Fruit fly (Drosophila melanogaster): ENCODE data around the gene kumpel.

Gene kumpel

dm6 chr3R:25895522-25895921, 11.3 kb upstream of the kumpel start, which contains the start of gene Sodq:
Gene Sodq (plus strand): TSS chr3R:25895822.
- TF ChIP-seq CG17801 (GFP tag; optimal IDR thresholded peaks at IDR 0.05; ENCODE audit: partially characterized antibody), result no peak

- no peak for TF ChIP-seq CG17801 (GFP tag; optimal IDR thresholded peaks at IDR 0.05; ENCODE audit: partially characterized antibody)
Observed at dm6 chr3R:25897176-25897575, 9.6 kb upstream of the kumpel start, which contains the start of gene Mco3. Gene Mco3 (plus strand): TSS chr3R:25897476.

dm6 chr3R:25899690-25900089, 7.1 kb upstream of the kumpel start, which contains the start of gene CG31091:
Gene CG31091 (plus strand): TSS chr3R:25899903.
- no peak for TF ChIP-seq CG17801 (GFP tag; optimal IDR thresholded peaks at IDR 0.05; ENCODE audit: partially characterized antibody)

dm6 chr3R:25902343-25902742, 4.5 kb upstream of the kumpel start, which contains the start of gene CG31089:
Gene CG31089 (plus strand): TSS chr3R:25902643.
- TF ChIP-seq CG17801 (GFP tag; optimal IDR thresholded peaks at IDR 0.05; ENCODE audit: partially characterized antibody), result no peak

- no peak for TF ChIP-seq CG17801 (GFP tag; optimal IDR thresholded peaks at IDR 0.05; ENCODE audit: partially characterized antibody)
Observed at dm6 chr3R:25919912-25920311, 13.1 kb downstream of the kumpel start.

dm6 chr3R:25922534-25922933, 15.7 kb downstream of the kumpel start, which contains the start of gene CG14546:
Gene CG14546 (minus strand): TSS chr3R:25922634.
- TF ChIP-seq CG17801 (GFP tag; optimal IDR thresholded peaks at IDR 0.05; ENCODE audit: partially characterized antibody), result no peak

- TF ChIP-seq CG17801 (GFP tag; optimal IDR thresholded peaks at IDR 0.05; ENCODE audit: partially characterized antibody), result no peak
Observed at dm6 chr3R:25941310-25941709, 34.5 kb downstream of the kumpel start.

- no peak for TF ChIP-seq CG17801 (GFP tag; optimal IDR thresholded peaks at IDR 0.05; ENCODE audit: partially characterized antibody)
Observed at dm6 chr3R:25956092-25956491, 49.3 kb downstream of the kumpel start, which contains the start of gene CCAP-R. Gene CCAP-R (minus strand): TSS chr3R:25956270.

- TF ChIP-seq CG17801 (GFP tag; optimal IDR thresholded peaks at IDR 0.05; ENCODE audit: partially characterized antibody), result no peak
Observed at dm6 chr3R:25958979-25959378, 52.2 kb downstream of the kumpel start, which contains the start of gene CG14540. Gene CG14540 (plus strand): TSS chr3R:25959279.

- no peak for TF ChIP-seq CG17801 (GFP tag; optimal IDR thresholded peaks at IDR 0.05; ENCODE audit: partially characterized antibody)
Observed at dm6 chr3R:25961694-25962093, 54.9 kb downstream of the kumpel start, which contains the start of gene boss. Gene boss (plus strand): TSS chr3R:25961994.

- TF ChIP-seq CG17801 (GFP tag; optimal IDR thresholded peaks at IDR 0.05; ENCODE audit: partially characterized antibody), result no peak
Observed at dm6 chr3R:25966944-25967343, 60.1 kb downstream of the kumpel start.

- TF ChIP-seq CG17801 (GFP tag; optimal IDR thresholded peaks at IDR 0.05; ENCODE audit: partially characterized antibody), result no peak
Observed at dm6 chr3R:25968486-25968885, 61.7 kb downstream of the kumpel start.

dm6 chr3R:25968915-25969314, 62.1 kb downstream of the kumpel start:
- no peak for TF ChIP-seq CG17801 (GFP tag; optimal IDR thresholded peaks at IDR 0.05; ENCODE audit: partially characterized antibody)

- no peak for TF ChIP-seq CG17801 (GFP tag; optimal IDR thresholded peaks at IDR 0.05; ENCODE audit: partially characterized antibody)
Observed at dm6 chr3R:25969780-25970179, 63.0 kb downstream of the kumpel start, which contains the start of gene fid. Gene fid (plus strand): TSS chr3R:25970080.
